Worm (Caenorhabditis elegans) whole organism, L3 larva: Measurements from ENCODE around the gene tmed-4.

Experiments
- elt-1 ChIP-seq: fragments of 150-350 bp; optimal IDR thresholded peaks from 2 replicates; lab custom pipeline; 2014; ENCODE audit warnings: missing biosample characterization, missing genetic modification characterization
- elt-3 ChIP-seq, 3 experiments: fragments of 150-350 bp in 1 of 3; sonication (generic microtip) in 2 of 3; optimal IDR thresholded peaks; 2 replicates in 2 of 3; 4 replicates in 1 of 3; lab custom pipeline; 2014 to 2017; ENCODE audit warnings: missing biosample characterization in 3 of 3, missing genetic modification characterization in 3 of 3
- lin-15B ChIP-seq: fragments of 150-350 bp; optimal IDR thresholded peaks from 2 replicates; lab custom pipeline; 2014; ENCODE audit warnings: missing biosample characterization, missing genetic modification characterization
- nhr-11 ChIP-seq: fragments of 150-350 bp; optimal IDR thresholded peaks from 2 replicates; lab custom pipeline; 2014; ENCODE audit warnings: missing biosample characterization, missing genetic modification characterization
- nhr-12 ChIP-seq: fragments of 150-350 bp; optimal IDR thresholded peaks from 2 replicates; lab custom pipeline; 2014; ENCODE audit warnings: missing biosample characterization, missing genetic modification characterization
- nhr-237 ChIP-seq: fragments of 150-350 bp; optimal IDR thresholded peaks from 2 replicates; lab custom pipeline; 2014; ENCODE audit warnings: missing biosample characterization, missing genetic modification characterization

DNA sequence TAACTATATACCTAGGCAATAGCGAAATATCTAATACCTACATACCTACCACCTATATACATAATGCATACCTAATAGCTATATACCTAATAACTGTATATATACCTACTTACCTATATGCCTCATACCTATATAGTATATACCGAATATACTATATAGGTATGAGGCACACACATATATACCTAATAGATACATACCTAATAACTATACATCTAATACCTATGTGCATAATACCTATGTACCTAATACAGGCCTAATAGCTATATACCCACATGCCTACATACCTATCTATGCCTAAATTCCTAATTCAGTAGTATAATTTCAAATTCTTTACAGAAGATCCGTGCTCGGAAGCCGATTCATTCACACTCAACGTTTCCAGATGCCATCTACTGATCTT, 5.6 kb upstream of the tmed-4 start:
- TF ChIP-seq lin-15B (tag; lab: Kevin White, UChicago) (no peak), elt-3 (tag; optimal IDR thresholded peaks at IDR 0.05; lab: Kevin White, UChicago) (no peak), nhr-12 (tag; lab: Kevin White, UChicago) (no peak), nhr-11 (no peak), nhr-237 (tag; lab: Kevin White, UChicago) (no peak), elt-1 (tag; lab: Kevin White, UChicago) (no peak)
